Fruit fly (Drosophila melanogaster) whole organism, embryonic: ENCODE data around the gene bun.

ENCODE experiments used
- ATbp ChIP-seq: fragments of 200-800 bp; sonication (Bioruptor generic); optimal IDR thresholded peaks from 2 replicates; lab custom pipeline; 2017; ENCODE audit warnings: missing biosample characterization, mild to moderate bottlenecking, missing genetic modification characterization, missing genetic modification reagents
- Blimp-1 ChIP-seq: fragments of 200-800 bp; sonication (Bioruptor generic); optimal IDR thresholded peaks from 3 replicates; lab custom pipeline; 2018; ENCODE audit warnings: missing biosample characterization, missing genetic modification characterization, mild to moderate bottlenecking, moderate library complexity, missing genetic modification reagents
- CG10147 ChIP-seq: fragments of 200-800 bp; sonication (Bioruptor generic); optimal IDR thresholded peaks from 2 replicates; lab custom pipeline; 2019; ENCODE audit warnings: missing biosample characterization, mild to moderate bottlenecking, missing genetic modification characterization, moderate library complexity
- CG10209 ChIP-seq: fragments of 200-800 bp; sonication (Bioruptor generic); optimal IDR thresholded peaks from 3 replicates; lab custom pipeline; 2017; ENCODE audit warnings: missing biosample characterization, mild to moderate bottlenecking, missing genetic modification characterization, missing genetic modification reagents
- CG10462 ChIP-seq: fragments of 200-800 bp; sonication (Bioruptor generic); optimal IDR thresholded peaks from 2 replicates; lab custom pipeline; 2016; ENCODE audit warnings: missing biosample characterization, missing genetic modification characterization
- CG11504 ChIP-seq: fragments of 200-800 bp; sonication (Bioruptor generic); optimal IDR thresholded peaks from 3 replicates; lab custom pipeline; 2019; ENCODE audit warnings: missing biosample characterization, mild to moderate bottlenecking, missing genetic modification characterization, moderate library complexity
- CG11696 ChIP-seq: fragments of 200-800 bp; sonication (Bioruptor generic); IDR thresholded peaks from 2 replicates; pipeline ENCODE4 v1.3.6; 2022; ENCODE audit warnings: missing biosample characterization, missing genetic modification characterization
- CG1233 ChIP-seq: fragments of 200-800 bp; sonication (Bioruptor generic); optimal IDR thresholded peaks from 4 replicates; lab custom pipeline; 2018; ENCODE audit warnings: missing biosample characterization, mild to moderate bottlenecking, missing genetic modification characterization
- CG13775 ChIP-seq: fragments of 200-800 bp; sonication (Bioruptor generic); optimal IDR thresholded peaks from 3 replicates; lab custom pipeline; 2017; ENCODE audit warnings: missing biosample characterization, mild to moderate bottlenecking, missing genetic modification characterization
- CG15269 ChIP-seq: fragments of 200-800 bp; sonication (Bioruptor generic); optimal IDR thresholded peaks from 2 replicates; lab custom pipeline; 2018; ENCODE audit warnings: missing biosample characterization, mild to moderate bottlenecking, missing genetic modification characterization, moderate library complexity
- CG15601 ChIP-seq: fragments of 200-800 bp; sonication (Bioruptor generic); optimal IDR thresholded peaks from 3 replicates; lab custom pipeline; 2019; ENCODE audit warnings: missing biosample characterization, mild to moderate bottlenecking, missing genetic modification characterization, moderate library complexity
- CG17361 ChIP-seq: fragments of 200-800 bp; sonication (Bioruptor generic); IDR thresholded peaks from 3 replicates; pipeline ENCODE4 v1.3.6; 2022; ENCODE audit warnings: missing biosample characterization, missing genetic modification characterization
- CG17568 ChIP-seq: fragments of 200-800 bp; sonication (Bioruptor generic); optimal IDR thresholded peaks from 2 replicates; lab custom pipeline; 2018; ENCODE audit warnings: missing biosample characterization, mild to moderate bottlenecking, missing genetic modification characterization, moderate library complexity
- CG18011 ChIP-seq: fragments of 200-800 bp; sonication (Bioruptor generic); optimal IDR thresholded peaks from 2 replicates; lab custom pipeline; 2017; ENCODE audit warnings: missing biosample characterization, missing genetic modification characterization, mild to moderate bottlenecking, moderate library complexity, missing genotype
- CG32767 ChIP-seq: fragments of 200-800 bp; sonication (Bioruptor generic); IDR thresholded peaks from 2 replicates; pipeline ENCODE4 v1.3.6; 2022; ENCODE audit warnings: missing biosample characterization, missing genetic modification characterization
- CG43689 ChIP-seq: fragments of 200-800 bp; sonication (Bioruptor generic); IDR thresholded peaks from 2 replicates; pipeline ENCODE4 v1.3.6; 2022; ENCODE audit warnings: missing biosample characterization, missing genetic modification characterization
- CG4707 ChIP-seq: fragments of 200-800 bp; sonication (Bioruptor generic); optimal IDR thresholded peaks from 2 replicates; lab custom pipeline; 2018; ENCODE audit warnings: missing biosample characterization, mild to moderate bottlenecking, missing genetic modification characterization, moderate library complexity
- CG5180 ChIP-seq: fragments of 200-800 bp; sonication (Bioruptor generic); optimal IDR thresholded peaks from 3 replicates; lab custom pipeline; 2017; ENCODE audit warnings: missing biosample characterization, missing genetic modification characterization, mild to moderate bottlenecking, moderate library complexity, missing genetic modification reagents
- CG7839 ChIP-seq: fragments of 200-800 bp; sonication (Bioruptor generic); optimal IDR thresholded peaks from 3 replicates; lab custom pipeline; 2018; ENCODE audit warnings: missing biosample characterization, mild to moderate bottlenecking, missing genetic modification characterization, moderate library complexity
- CG9727 ChIP-seq: fragments of 200-800 bp; sonication (Bioruptor generic); optimal IDR thresholded peaks from 3 replicates; lab custom pipeline; 2017; ENCODE audit warnings: missing biosample characterization, mild to moderate bottlenecking, missing genetic modification characterization
- CG9876 ChIP-seq: fragments of 200-800 bp; sonication (Bioruptor generic); optimal IDR thresholded peaks from 2 replicates; lab custom pipeline; 2016; ENCODE audit warnings: missing biosample characterization, missing genetic modification characterization
- CHES-1-like ChIP-seq: fragments of 200-800 bp; sonication (Bioruptor generic); optimal IDR thresholded peaks from 2 replicates; lab custom pipeline; 2016; ENCODE audit warnings: missing biosample characterization, missing genetic modification characterization
- D19A ChIP-seq: fragments of 200-800 bp; optimal IDR thresholded peaks from 3 replicates; lab custom pipeline; 2019; ENCODE audit warnings: missing biosample characterization, mild to moderate bottlenecking, missing genetic modification characterization, moderate library complexity
- Ets97D ChIP-seq: fragments of 200-800 bp; sonication (Bioruptor generic); optimal IDR thresholded peaks from 3 replicates; lab custom pipeline; 2016; ENCODE audit warnings: missing biosample characterization, missing genetic modification characterization
- HLHmδ ChIP-seq: fragments of 200-800 bp; sonication (Bioruptor generic); optimal IDR thresholded peaks from 2 replicates; lab custom pipeline; 2018; ENCODE audit warnings: missing biosample characterization, mild to moderate bottlenecking, missing genetic modification characterization, moderate library complexity
- HmgD ChIP-seq: fragments of 200-800 bp; sonication (Bioruptor generic); optimal IDR thresholded peaks from 3 replicates; lab custom pipeline; 2016; ENCODE audit warnings: missing biosample characterization, missing genetic modification characterization
- Lpt ChIP-seq: fragments of >200 bp; optimal IDR thresholded peaks from 2 replicates; lab custom pipeline; 2018; ENCODE audit warnings: missing biosample characterization, missing genetic modification characterization
- Oli ChIP-seq: fragments of 200-800 bp; sonication (Bioruptor generic); optimal IDR thresholded peaks from 2 replicates; lab custom pipeline; 2018; ENCODE audit warnings: missing biosample characterization, mild to moderate bottlenecking, missing genetic modification characterization, moderate library complexity
- Poxn ChIP-seq: fragments of 200-800 bp; sonication (Bioruptor generic); IDR thresholded peaks from 2 replicates; pipeline ENCODE4 v1.3.6; 2022; ENCODE audit warnings: missing biosample characterization, missing genetic modification characterization
- Sox102F ChIP-seq: fragments of 200-800 bp; sonication (Bioruptor generic); optimal IDR thresholded peaks from 2 replicates; lab custom pipeline; 2018; ENCODE audit warnings: missing biosample characterization, mild to moderate bottlenecking, missing genetic modification characterization, moderate library complexity
- Xrp1 ChIP-seq: fragments of 200-800 bp; sonication (Bioruptor generic); IDR thresholded peaks from 2 replicates; pipeline ENCODE4 v1.3.6; 2022; ENCODE audit warnings: missing biosample characterization, missing genetic modification characterization
- ato ChIP-seq: fragments of 200-800 bp; sonication (Bioruptor generic); IDR thresholded peaks from 2 replicates; pipeline ENCODE4 v1.3.6; 2022; ENCODE audit warnings: missing biosample characterization, missing genetic modification characterization; ENCODE audit not compliant: partially characterized antibody
- az2 ChIP-seq: fragments of 200-800 bp; sonication (Bioruptor generic); optimal IDR thresholded peaks from 3 replicates; lab custom pipeline; 2016; ENCODE audit warnings: missing biosample characterization, missing genetic modification characterization
- bsh ChIP-seq, 2 experiments: fragments of 200-800 bp; sonication (Bioruptor generic); optimal IDR thresholded peaks; 2 replicates each; lab custom pipeline; 2017 to 2018; ENCODE audit warnings: mild to moderate bottlenecking in 2 of 2, missing biosample characterization in 2 of 2, missing genetic modification characterization in 2 of 2, moderate library complexity in 1 of 2
- crc ChIP-seq: fragments of 200-800 bp; sonication (Bioruptor generic); optimal IDR thresholded peaks from 2 replicates; lab custom pipeline; 2016; ENCODE audit warnings: missing biosample characterization, missing genetic modification characterization
- disco-r ChIP-seq: fragments of 200-800 bp; sonication (Bioruptor generic); optimal IDR thresholded peaks from 2 replicates; lab custom pipeline; 2016; ENCODE audit warnings: missing biosample characterization, missing genetic modification characterization
- dysf ChIP-seq: fragments of 200-800 bp; sonication (Bioruptor generic); IDR thresholded peaks from 3 replicates; pipeline ENCODE4 v1.3.6; 2022; ENCODE audit warnings: missing biosample characterization, missing genetic modification characterization
- emc ChIP-seq: fragments of 200-800 bp; sonication (Bioruptor generic); optimal IDR thresholded peaks from 2 replicates; lab custom pipeline; 2016; ENCODE audit warnings: missing biosample characterization, missing genetic modification characterization
- gem ChIP-seq: fragments of 200-800 bp; sonication (Bioruptor generic); optimal IDR thresholded peaks from 2 replicates; lab custom pipeline; 2019; ENCODE audit warnings: missing biosample characterization, mild to moderate bottlenecking, missing genetic modification characterization, moderate library complexity
- gsb-n ChIP-seq: fragments of 200-800 bp; sonication (Bioruptor generic); optimal IDR thresholded peaks from 3 replicates; lab custom pipeline; 2018; ENCODE audit warnings: missing biosample characterization, mild to moderate bottlenecking, missing genetic modification characterization
- h ChIP-seq: fragments of >200 bp; optimal IDR thresholded peaks from 2 replicates; lab custom pipeline; 2017
- kni ChIP-seq: fragments of 200-800 bp; sonication (Bioruptor generic); optimal IDR thresholded peaks from 3 replicates; lab custom pipeline; 2017; ENCODE audit warnings: mild to moderate bottlenecking, missing biosample characterization, missing genetic modification reagents, missing genetic modification characterization
- maf-S ChIP-seq: fragments of 200-800 bp; sonication (Bioruptor generic); optimal IDR thresholded peaks from 2 replicates; lab custom pipeline; 2016; ENCODE audit warnings: missing biosample characterization, missing genetic modification characterization
- org-1 ChIP-seq: fragments of 200-800 bp; sonication (Bioruptor generic); optimal IDR thresholded peaks from 2 replicates; lab custom pipeline; 2017; ENCODE audit warnings: missing biosample characterization, missing genetic modification characterization
- sens-2 ChIP-seq: fragments of 200-800 bp; sonication (Bioruptor generic); IDR thresholded peaks from 2 replicates; pipeline ENCODE4 v1.3.6; 2022; ENCODE audit warnings: missing biosample characterization, missing genetic modification characterization
- sob ChIP-seq: fragments of 200-800 bp; sonication (Bioruptor generic); IDR thresholded peaks from 2 replicates; pipeline ENCODE4 v1.3.6; 2022; ENCODE audit warnings: missing biosample characterization, missing genetic modification characterization
- ssp ChIP-seq: fragments of 200-800 bp; sonication (Bioruptor generic); IDR thresholded peaks from 2 replicates; pipeline ENCODE4 v1.3.6; 2022; ENCODE audit warnings: missing biosample characterization, missing genetic modification characterization
- trem ChIP-seq: fragments of 200-800 bp; optimal IDR thresholded peaks from 3 replicates; lab custom pipeline; 2019; ENCODE audit warnings: missing biosample characterization, mild to moderate bottlenecking, missing genetic modification characterization, moderate library complexity
- trh ChIP-seq: fragments of 200-800 bp; sonication (Bioruptor generic); optimal IDR thresholded peaks from 2 replicates; lab custom pipeline; 2016; ENCODE audit warnings: missing biosample characterization, missing genetic modification characterization
- twi ChIP-seq: fragments of 200-800 bp; optimal IDR thresholded peaks from 2 replicates; lab custom pipeline; 2019; ENCODE audit warnings: missing biosample characterization, mild to moderate bottlenecking, missing genetic modification characterization, moderate library complexity
- wor ChIP-seq: fragments of 200-800 bp; sonication (Bioruptor generic); IDR thresholded peaks from 2 replicates; pipeline ENCODE4 v1.3.6; 2022; ENCODE audit warnings: missing biosample characterization, missing genetic modification characterization

The bun gene

DNA sequence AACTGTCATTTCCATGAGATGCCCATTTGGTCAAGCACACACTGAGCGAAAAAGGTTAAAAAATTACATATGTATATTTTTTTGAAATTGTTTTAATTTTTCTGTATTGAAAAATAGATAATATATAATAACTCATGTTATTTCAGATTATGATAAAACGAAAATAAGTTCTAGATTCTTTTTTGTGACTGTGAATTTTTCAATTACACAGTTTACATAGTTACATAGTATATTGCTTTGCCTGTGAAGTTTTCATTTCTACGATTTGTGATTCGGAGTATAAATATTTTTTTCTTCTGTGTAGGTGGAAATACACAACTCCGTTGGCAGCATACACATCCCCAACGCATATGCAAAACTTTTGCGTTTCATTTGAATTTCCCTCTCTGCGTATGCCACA lies 1.9 kb upstream of the bun start (continued):
- TF ChIP-seq disco-r (GFP tag; lab: Kevin White, UChicago), result no peak
- TF ChIP-seq D19A (tag; lab: Kevin White, UChicago), result peak; percentile 21
- no peak for TF ChIP-seq kni (GFP tag; lab: Kevin White, UChicago)
- TF ChIP-seq Blimp-1 (GFP tag; lab: Kevin White, UChicago), result peak; percentile 45
- TF ChIP-seq bsh (GFP tag; optimal IDR thresholded peaks at IDR 0.05; lab: Kevin White, UChicago), result peak in 1 of 2 experiments; percentile 34
- TF ChIP-seq CG1233 (GFP tag; lab: Kevin White, UChicago), result no peak
- TF ChIP-seq Sox102F (GFP tag; lab: Kevin White, UChicago), result peak; percentile 22
- no peak for TF ChIP-seq CG5180
- TF ChIP-seq Poxn (GFP tag; lab: Robert Waterston, UW), result no peak
- TF ChIP-seq gsb-n (tag; lab: Kevin White, UChicago), result no peak
- no peak for TF ChIP-seq emc (GFP tag; lab: Kevin White, UChicago)
- TF ChIP-seq CG11504 (tag; lab: Kevin White, UChicago), result peak; percentile 44
- no peak for TF ChIP-seq Lpt
- TF ChIP-seq h (lab: Kevin White, UChicago), result no peak
- no peak for TF ChIP-seq Ets97D (GFP tag; lab: Kevin White, UChicago)
- TF ChIP-seq Xrp1 (GFP tag; lab: Robert Waterston, UW), result peak; percentile 35; the same call in 1 of the 2 replicates
- TF ChIP-seq CG10147, result no peak
- TF ChIP-seq CG4707 (GFP tag; lab: Kevin White, UChicago), result no peak
- peak; percentile 5 for TF ChIP-seq ATbp (GFP tag; lab: Kevin White, UChicago)
- TF ChIP-seq ato, result no peak
- no peak for TF ChIP-seq dysf
- peak; percentile 8 for TF ChIP-seq CG15601 (tag; lab: Kevin White, UChicago)
- TF ChIP-seq Oli (tag; lab: Kevin White, UChicago), result peak; percentile 49
- no peak for TF ChIP-seq crc (GFP tag; lab: Kevin White, UChicago)
- no peak for TF ChIP-seq CG43689 (GFP tag; lab: Robert Waterston, UW)
- TF ChIP-seq CG32767 (GFP tag; lab: Robert Waterston, UW), result 0 out of 2 replicates have a peak, but pooled peaks have one; percentile 16
- no peak for TF ChIP-seq CG10209
- TF ChIP-seq CG10462 (GFP tag; lab: Kevin White, UChicago), result no peak
- 0 out of 2 replicates have a peak, but pooled peaks have one; percentile 21 for TF ChIP-seq wor (GFP tag; lab: Robert Waterston, UW)
- TF ChIP-seq CG9727, result peak; percentile 10
- no peak for TF ChIP-seq maf-S (GFP tag; lab: Kevin White, UChicago)
- TF ChIP-seq CG13775, result peak; percentile 10
- TF ChIP-seq CG17568 (GFP tag; lab: Kevin White, UChicago), result no peak
- no peak for TF ChIP-seq trh (GFP tag; lab: Kevin White, UChicago)
- TF ChIP-seq HLHmδ (GFP tag; lab: Kevin White, UChicago), result no peak
- TF ChIP-seq CG15269 (tag; lab: Kevin White, UChicago), result no peak
- TF ChIP-seq CG11696 (GFP tag; lab: Robert Waterston, UW), result no peak
- TF ChIP-seq trem (tag; lab: Kevin White, UChicago), result peak; percentile 1
- no peak for TF ChIP-seq sob (GFP tag; lab: Robert Waterston, UW)
- peak; percentile 66 for TF ChIP-seq gem
- TF ChIP-seq sens-2, result no peak
- peak; percentile 19; the same call in 1 of the 3 replicates for TF ChIP-seq CG17361 (GFP tag; lab: Robert Waterston, UW)
- peak; percentile 24 for TF ChIP-seq CG7839 (tag; lab: Kevin White, UChicago)
- no peak for TF ChIP-seq CG9876 (GFP tag; lab: Kevin White, UChicago)
- no peak for TF ChIP-seq HmgD
- TF ChIP-seq org-1 (GFP tag; lab: Kevin White, UChicago), result no peak
- TF ChIP-seq az2, result peak; percentile 10
- no peak for TF ChIP-seq ssp (GFP tag; lab: Robert Waterston, UW)
- TF ChIP-seq CHES-1-like (GFP tag; lab: Kevin White, UChicago), result no peak
- TF ChIP-seq CG18011 (GFP tag; lab: Kevin White, UChicago), result no peak
- TF ChIP-seq twi (tag; lab: Kevin White, UChicago), result no peak
